Worm (Caenorhabditis elegans) whole organism, L4 larva: ENCODE measurements around the gene sca-1.

ENCODE experiments used
- ama-1 ChIP-seq: fragments of 150-350 bp; optimal IDR thresholded peaks from 2 replicates; lab custom pipeline; 2014; ENCODE audit warnings: inconsistent platforms, mixed read lengths
- nhr-28 ChIP-seq: fragments of 150-350 bp; optimal IDR thresholded peaks from 2 replicates; lab custom pipeline; 2014; ENCODE audit warnings: missing biosample characterization, missing genetic modification characterization
- unc-130 ChIP-seq: sonication (generic microtip); optimal IDR thresholded peaks from 2 replicates; lab custom pipeline; 2016; ENCODE audit warnings: missing genetic modification reagents, missing genetic modification characterization, missing compliant biosample characterization
- unc-39 ChIP-seq: sonication (generic microtip); optimal IDR thresholded peaks from 2 replicates; lab custom pipeline; 2017; ENCODE audit warnings: missing biosample characterization, missing genetic modification characterization

- TF ChIP-seq unc-130 (GFP tag; lab: Kevin White, UChicago) (peak; percentile 67), unc-39 (tag; lab: Kevin White, UChicago) (no peak), nhr-28 (tag; lab: Kevin White, UChicago) (peak; percentile 51), ama-1 (peak; percentile 48)
These were observed 32.2 kb upstream of the sca-1 start, which contains the start of the genes fbxb-85 and hex-3 for ce11 chrIII:10848858-10849257.
